Worm (Caenorhabditis elegans) whole organism, early embryonic: ENCODE measurements around the gene ZK228.10.

Experiments
- B0310.2 ChIP-seq: sonication (generic microtip); optimal IDR thresholded peaks from 2 replicates; lab custom pipeline; 2016; ENCODE audit warnings: mild to moderate bottlenecking, missing genetic modification characterization, missing compliant biosample characterization
- F13C5.2 ChIP-seq: sonication (generic microtip); optimal IDR thresholded peaks from 2 replicates; lab custom pipeline; 2017; ENCODE audit warnings: mild to moderate bottlenecking, missing genetic modification characterization, inconsistent platforms, missing compliant biosample characterization
- aly-1 ChIP-seq: sonication (generic microtip); optimal IDR thresholded peaks from 2 replicates; lab custom pipeline; 2016; ENCODE audit warnings: missing genetic modification characterization, missing compliant biosample characterization
- ama-1 ChIP-seq: fragments of 150-350 bp; optimal IDR thresholded peaks from 2 replicates; lab custom pipeline; 2014
- ceh-13 ChIP-seq: fragments of 200-800 bp; sonication (Bioruptor generic); optimal IDR thresholded peaks from 2 replicates; lab custom pipeline; 2018; ENCODE audit warnings: mild to moderate bottlenecking, missing genetic modification characterization, missing compliant biosample characterization
- ceh-36 ChIP-seq: sonication (generic microtip); optimal IDR thresholded peaks from 2 replicates; lab custom pipeline; 2016; ENCODE audit warnings: missing genetic modification characterization, inconsistent platforms, missing compliant biosample characterization
- ets-7 ChIP-seq: sonication (generic microtip); optimal IDR thresholded peaks from 2 replicates; lab custom pipeline; 2016; ENCODE audit warnings: missing genotype, missing genetic modification characterization, missing compliant biosample characterization
- flt-1 ChIP-seq: fragments of 200-800 bp; sonication (Bioruptor generic); IDR thresholded peaks from 2 replicates; pipeline ENCODE4 v1.3.6; 2022; ENCODE audit warnings: missing genetic modification characterization, missing compliant biosample characterization
- hmbx-1 ChIP-seq: sonication (generic microtip); optimal IDR thresholded peaks from 2 replicates; lab custom pipeline; 2016; ENCODE audit warnings: mild to moderate bottlenecking, missing genetic modification characterization, missing compliant biosample characterization
- hmg-4 ChIP-seq: fragments of 200-800 bp; sonication (Bioruptor generic); optimal IDR thresholded peaks from 2 replicates; lab custom pipeline; 2018; ENCODE audit warnings: mild to moderate bottlenecking, missing genetic modification characterization, missing compliant biosample characterization
- hnd-1 ChIP-seq: sonication (generic microtip); optimal IDR thresholded peaks from 2 replicates; lab custom pipeline; 2016; ENCODE audit warnings: missing genetic modification characterization, missing compliant biosample characterization
- pes-1 ChIP-seq: fragments of 200-800 bp; sonication (Bioruptor generic); IDR thresholded peaks from 2 replicates; pipeline ENCODE4 v1.3.6; 2022; ENCODE audit warnings: missing genetic modification reagents, missing genetic modification characterization, missing compliant biosample characterization
- scrt-1 ChIP-seq: fragments of 200-800 bp; sonication (Bioruptor generic); IDR thresholded peaks from 2 replicates; pipeline ENCODE4 v1.3.6; 2022; ENCODE audit warnings: missing genetic modification characterization, missing compliant biosample characterization
- sea-1 ChIP-seq: fragments of 200-800 bp; sonication (Bioruptor generic); conservative IDR thresholded peaks from 2 replicates; pipeline ENCODE4 v1.3.6; 2022; ENCODE audit warnings: missing genetic modification characterization, missing compliant biosample characterization
- tbx-11 ChIP-seq: fragments of 200-800 bp; sonication (Bioruptor generic); IDR thresholded peaks from 2 replicates; pipeline ENCODE4 v1.3.6; 2022; ENCODE audit warnings: missing genetic modification characterization, missing compliant biosample characterization
- tbx-37 ChIP-seq: fragments of 200-800 bp; sonication (Bioruptor generic); conservative IDR thresholded peaks from 2 replicates; pipeline ENCODE4 v1.3.6; 2022; ENCODE audit warnings: missing genetic modification reagents, missing genetic modification characterization, missing compliant biosample characterization
- tra-4 ChIP-seq: sonication (generic microtip); optimal IDR thresholded peaks from 2 replicates; lab custom pipeline; 2017; ENCODE audit warnings: missing genetic modification characterization, missing compliant biosample characterization

ZK228.10 gene

DNA sequence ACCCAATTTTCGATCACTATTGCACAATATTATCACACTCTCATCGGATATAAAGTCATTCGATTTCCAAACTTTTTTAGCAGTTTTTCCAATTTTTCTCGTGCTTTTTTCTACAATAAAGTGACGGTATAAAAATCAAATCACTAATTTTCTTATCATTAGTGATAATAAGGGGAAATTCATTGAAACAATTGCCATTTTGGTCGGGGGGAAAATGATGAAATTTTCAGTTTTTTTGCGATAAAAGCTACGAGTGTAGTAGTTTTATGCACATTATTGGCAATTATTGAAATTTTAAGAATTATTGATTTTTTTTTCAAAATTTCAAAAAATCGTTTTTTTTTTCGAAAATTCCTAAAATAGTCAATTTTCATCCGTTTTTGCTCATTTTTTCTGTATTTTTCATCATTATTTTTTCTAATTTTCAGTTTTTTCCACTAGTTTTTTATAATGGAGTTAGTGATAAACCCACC is 5.7 kb downstream of the ZK228.10 start, which contains the start of gene ZK228.4:
Gene ZK228.4 (plus strand): TSS at position 423 of the 473 bp plus-strand sequence.
- no peak for TF ChIP-seq ceh-13
- TF ChIP-seq tbx-37, result no peak
- TF ChIP-seq ceh-36 (tag; lab: Kevin White, UChicago), result no peak
- TF ChIP-seq F13C5.2, result no peak
- TF ChIP-seq pes-1, result no peak
- no peak for TF ChIP-seq tra-4
- no peak for TF ChIP-seq aly-1 (tag; lab: Kevin White, UChicago)
- no peak for TF ChIP-seq ets-7

DNA sequence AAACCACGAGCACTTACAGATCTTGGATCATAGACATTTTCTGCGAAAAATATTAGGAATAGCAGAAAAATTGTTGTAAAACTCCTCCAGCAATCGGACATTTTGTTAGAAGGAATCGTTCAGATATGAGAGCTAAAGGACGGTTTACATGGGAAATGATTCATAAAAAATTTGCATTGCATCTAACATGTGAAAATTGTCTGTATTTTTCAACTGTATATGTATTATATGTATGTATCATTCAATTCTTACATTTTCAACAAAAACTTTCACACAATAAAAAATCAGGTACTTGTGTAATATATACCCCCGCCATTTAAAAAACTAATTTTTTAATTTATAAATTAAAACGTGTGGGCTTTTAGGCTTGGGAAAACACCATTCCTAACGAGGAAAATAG is 11.4 kb downstream of the ZK228.10 start, which contains the start of gene ZK228.13:
Gene ZK228.13 (minus strand): TSS at position 101 of the 400 bp plus-strand sequence.
- TF ChIP-seq F13C5.2, result no peak
- no peak for TF ChIP-seq B0310.2
- no peak for TF ChIP-seq aly-1 (tag; lab: Kevin White, UChicago)
- TF ChIP-seq ets-7, result no peak
- TF ChIP-seq tbx-11, result no peak
- TF ChIP-seq flt-1, result no peak
- TF ChIP-seq scrt-1, result no peak
- no peak for TF ChIP-seq hmg-4 (GFP tag; lab: Kevin White, UChicago)
- no peak for TF ChIP-seq tbx-37
- no peak for TF ChIP-seq ceh-36 (tag; lab: Kevin White, UChicago)
- TF ChIP-seq sea-1 (GFP tag; lab: Robert Waterston, UW), result no peak
- TF ChIP-seq ama-1 (lab: Kevin White, UChicago), result no peak
- no peak for TF ChIP-seq hmbx-1
- TF ChIP-seq ceh-13, result no peak
- no peak for TF ChIP-seq hnd-1 (tag; lab: Kevin White, UChicago)
- no peak for TF ChIP-seq pes-1
- no peak for TF ChIP-seq tra-4

DNA sequence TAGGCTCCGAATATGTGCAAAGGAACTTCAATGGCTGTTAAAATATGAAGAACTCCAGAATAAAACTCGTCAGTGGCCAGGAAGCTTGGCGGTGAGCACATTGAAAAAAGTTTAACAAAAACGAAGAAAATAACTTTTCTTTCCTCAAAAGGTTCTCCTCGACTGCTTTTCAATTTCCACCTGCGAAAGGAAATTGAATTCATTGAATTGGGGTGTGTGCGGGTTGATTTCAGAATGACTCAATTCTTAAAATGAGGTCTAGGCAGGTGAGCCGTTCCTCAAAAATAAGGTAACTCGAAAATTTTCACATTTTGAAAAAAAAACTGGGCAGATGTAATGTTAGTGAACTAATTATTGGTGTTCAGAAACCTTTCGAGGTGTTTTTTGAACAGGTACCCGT is 16.7 kb downstream of the ZK228.10 start, which contains the start of gene srh-182:
Gene srh-182 (minus strand): TSS at position 101 of the 400 bp plus-strand sequence.
- TF ChIP-seq scrt-1 (no peak), tbx-37 (no peak), F13C5.2 (no peak), hmg-4 (GFP tag; lab: Kevin White, UChicago) (no peak), ets-7 (no peak)

DNA sequence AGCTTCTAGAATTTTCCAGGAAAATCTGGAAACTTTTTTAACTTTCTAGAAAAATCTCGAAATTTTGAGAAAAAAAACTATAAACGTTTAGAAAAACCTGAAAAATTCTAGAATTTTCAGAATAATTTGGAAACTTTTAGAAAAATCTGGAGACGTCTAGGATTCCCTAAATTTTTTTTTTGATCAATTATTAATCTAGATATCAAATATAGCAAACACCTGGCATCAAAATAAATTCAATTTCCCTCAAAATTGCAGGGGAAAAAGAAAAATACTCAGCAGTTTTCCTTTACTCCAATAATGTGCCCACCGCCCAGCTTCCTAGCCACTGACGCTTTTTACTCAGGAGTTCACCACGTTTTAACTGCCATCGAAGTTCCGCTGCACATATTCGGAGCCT is 17.5 kb downstream of the ZK228.10 start, which contains the start of gene srh-181:
Gene srh-181 (plus strand): TSS at position 301 of the 400 bp plus-strand sequence.
- TF ChIP-seq B0310.2 (no peak), flt-1 (no peak), scrt-1 (no peak), pes-1 (no peak), hnd-1 (tag; lab: Kevin White, UChicago) (no peak)

DNA sequence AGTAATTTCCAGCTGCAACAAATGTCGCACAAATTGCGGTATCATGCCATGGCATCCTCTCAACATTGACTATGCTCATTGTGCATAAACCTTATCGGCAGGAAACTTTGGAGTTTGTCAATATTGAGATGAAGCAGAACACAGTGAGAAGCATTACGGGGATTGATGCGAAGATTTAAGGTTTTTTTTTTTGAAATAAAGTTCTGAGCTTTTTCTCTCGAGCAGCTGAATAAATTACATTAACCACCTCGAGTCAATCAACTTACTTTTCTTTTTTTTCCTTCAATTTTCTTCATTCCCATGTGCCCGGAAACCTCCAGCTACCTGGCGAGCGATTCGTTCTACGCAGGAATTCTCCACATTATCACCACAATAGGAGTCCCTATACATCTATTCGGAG is 19.4 kb downstream of the ZK228.10 start, which contains the start of gene srh-179:
Gene srh-179 (plus strand): TSS at position 301 of the 400 bp plus-strand sequence.
- TF ChIP-seq hmg-4 (GFP tag; lab: Kevin White, UChicago), result no peak
- TF ChIP-seq scrt-1, result no peak
- no peak for TF ChIP-seq tbx-11
- TF ChIP-seq ceh-13, result no peak
- no peak for TF ChIP-seq F13C5.2
- no peak for TF ChIP-seq sea-1 (GFP tag; lab: Robert Waterston, UW)

DNA sequence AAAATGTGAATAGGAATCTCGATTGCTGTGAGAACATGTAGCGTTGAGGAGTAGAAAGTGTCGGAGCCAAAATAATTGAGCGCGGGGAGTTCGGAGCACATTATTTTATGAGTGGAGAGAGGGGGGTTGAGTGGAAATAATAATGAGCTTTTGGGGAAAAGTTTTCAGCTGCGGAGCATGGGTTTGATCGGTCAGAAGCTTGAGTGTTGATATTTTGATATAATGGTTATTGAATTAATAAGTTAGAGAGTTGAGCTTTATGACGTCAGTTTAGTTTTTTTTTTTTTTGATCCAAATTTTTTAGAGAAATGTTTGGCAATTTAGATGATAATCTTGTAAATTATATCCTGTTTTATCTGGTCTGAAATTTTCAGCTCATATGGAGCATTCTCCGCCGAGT is 23.6 kb downstream of the ZK228.10 start, which contains the start of gene srh-178:
Gene srh-178 (minus strand): TSS at position 101 of the 400 bp plus-strand sequence.
- TF ChIP-seq tbx-37 (no peak), pes-1 (no peak), hmg-4 (GFP tag; lab: Kevin White, UChicago) (no peak)

DNA sequence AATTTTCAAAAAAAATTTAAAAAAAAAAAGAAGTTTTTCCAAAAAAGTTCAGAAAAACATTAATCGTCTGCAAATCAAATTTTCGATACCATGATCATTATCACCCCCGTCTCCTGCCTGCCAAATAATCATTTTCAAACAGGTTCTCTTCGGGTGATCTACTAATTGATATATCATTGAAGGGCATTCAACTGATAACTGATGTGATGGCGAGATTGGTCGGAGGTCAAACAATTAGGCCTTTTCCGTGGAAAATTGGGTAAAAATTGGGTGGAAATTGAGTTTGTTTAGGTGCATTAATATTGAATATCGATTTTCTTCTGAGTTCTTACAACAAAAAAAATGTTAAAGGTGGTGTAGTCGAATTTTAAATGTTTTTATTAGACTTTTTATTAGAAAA is 30.5 kb downstream of the ZK228.10 start, which contains the start of gene Y51A2D.18:
Gene Y51A2D.18 (minus strand): TSS at position 101 of the 400 bp plus-strand sequence.
- TF ChIP-seq tbx-11 (no peak), tra-4 (no peak), sea-1 (GFP tag; lab: Robert Waterston, UW) (no peak), hmg-4 (GFP tag; lab: Kevin White, UChicago) (no peak), pes-1 (no peak), aly-1 (tag; lab: Kevin White, UChicago) (no peak), ceh-13 (no peak), tbx-37 (no peak), hmbx-1 (no peak), ets-7 (no peak), ceh-36 (tag; lab: Kevin White, UChicago) (no peak), F13C5.2 (no peak)

DNA sequence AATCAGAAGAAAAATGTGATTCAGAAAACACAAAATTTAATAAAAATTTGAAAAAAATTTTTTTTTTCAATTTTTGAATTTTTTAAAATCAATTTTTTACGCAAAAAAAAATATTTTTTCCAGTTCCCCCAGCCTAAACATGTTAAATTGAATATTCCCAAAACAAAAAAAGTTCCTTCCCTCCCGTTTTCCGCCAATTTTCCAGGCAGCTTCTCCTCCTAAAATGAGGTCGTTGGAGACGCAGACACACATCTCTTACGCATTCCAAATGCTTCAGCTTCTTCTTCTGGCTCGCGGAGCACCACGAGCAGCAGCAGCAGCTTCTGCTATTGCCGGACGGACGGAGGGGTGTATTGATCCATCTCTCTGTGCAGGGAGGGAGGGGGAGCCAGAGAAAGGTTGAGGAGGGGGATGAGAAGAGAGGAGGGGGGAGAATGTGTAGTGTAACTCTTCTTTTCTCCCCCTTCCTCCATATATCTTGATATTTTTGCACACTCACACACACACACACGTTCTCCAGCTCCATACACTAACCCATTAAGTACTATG is 33.7 kb downstream of the ZK228.10 start:
- TF ChIP-seq tbx-37, result no peak
- no peak for TF ChIP-seq aly-1 (tag; lab: Kevin White, UChicago)
- TF ChIP-seq B0310.2, result no peak
- no peak for TF ChIP-seq hmbx-1
- TF ChIP-seq ets-7, result no peak
- TF ChIP-seq ceh-13, result no peak
- peak; percentile 58 for TF ChIP-seq F13C5.2
- TF ChIP-seq hmg-4 (GFP tag; lab: Kevin White, UChicago), result peak; percentile 33
- TF ChIP-seq ama-1 (lab: Kevin White, UChicago), result no peak
- TF ChIP-seq tbx-11, result no peak
- no peak for TF ChIP-seq tra-4
- TF ChIP-seq sea-1 (GFP tag; lab: Robert Waterston, UW), result no peak
- TF ChIP-seq flt-1, result no peak
- TF ChIP-seq scrt-1, result no peak
- TF ChIP-seq pes-1, result no peak
- TF ChIP-seq ceh-36 (tag; lab: Kevin White, UChicago), result no peak
- TF ChIP-seq hnd-1 (tag; lab: Kevin White, UChicago), result no peak

DNA sequence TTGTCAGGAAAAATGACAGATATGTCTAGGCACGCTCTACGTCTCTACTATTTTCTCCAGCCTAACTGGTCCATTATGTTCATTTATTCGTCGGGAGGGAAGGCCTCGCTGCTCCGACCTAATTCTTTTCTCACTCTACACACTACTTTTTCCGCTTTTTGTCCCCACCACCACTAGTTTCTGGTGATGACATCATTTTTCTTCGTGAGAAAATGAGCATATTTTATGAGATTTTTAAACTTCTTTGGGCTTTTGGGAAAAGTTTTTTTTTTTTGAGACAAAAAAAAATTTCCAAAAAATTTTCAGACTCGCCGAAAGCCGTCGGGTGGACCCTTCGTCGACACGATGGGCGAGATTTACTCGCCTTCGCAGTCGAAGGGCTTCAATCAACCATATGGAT is 35.3 kb downstream of the ZK228.10 start, which contains the start of gene slo-1:
Gene slo-1 (plus strand): TSS at position 301 of the 400 bp plus-strand sequence.
- TF ChIP-seq B0310.2 (no peak), tbx-11 (no peak), tbx-37 (no peak), ceh-36 (tag; lab: Kevin White, UChicago) (no peak), ama-1 (lab: Kevin White, UChicago) (no peak), F13C5.2 (no peak), flt-1 (no peak), scrt-1 (no peak), ceh-13 (no peak), hmbx-1 (no peak), pes-1 (no peak), sea-1 (GFP tag; lab: Robert Waterston, UW) (no peak), hmg-4 (GFP tag; lab: Kevin White, UChicago) (no peak), hnd-1 (tag; lab: Kevin White, UChicago) (no peak), aly-1 (tag; lab: Kevin White, UChicago) (no peak), ets-7 (no peak), tra-4 (no peak)
